Worm (Caenorhabditis elegans) whole organism, mixed stage, embryonic: ENCODE results near the gene C03H5.3.

Experiments used
- blmp-1 ChIP-seq: fragments of 150-350 bp; optimal IDR thresholded peaks from 2 replicates; lab custom pipeline; 2014; ENCODE audit warnings: missing biosample characterization, missing genetic modification characterization
- ces-1 ChIP-seq: fragments of 150-350 bp; optimal IDR thresholded peaks from 2 replicates; lab custom pipeline; 2014; ENCODE audit warnings: missing biosample characterization, missing genetic modification reagents, missing genetic modification characterization
- flh-1 ChIP-seq: fragments of 200-800 bp; sonication (Bioruptor generic); optimal IDR thresholded peaks from 2 replicates; lab custom pipeline; 2018; ENCODE audit warnings: mild to moderate bottlenecking, missing genetic modification characterization, moderate library complexity, missing compliant biosample characterization
- lin-13 ChIP-seq: fragments of 150-350 bp; optimal IDR thresholded peaks from 2 replicates; lab custom pipeline; 2014; ENCODE audit warnings: missing biosample characterization, missing genetic modification characterization
- lsy-2 ChIP-seq: fragments of 150-350 bp; optimal IDR thresholded peaks from 2 replicates; lab custom pipeline; 2014; ENCODE audit warnings: missing biosample characterization, missing genetic modification characterization
- nhr-28 ChIP-seq: fragments of 150-350 bp; optimal IDR thresholded peaks from 2 replicates; lab custom pipeline; 2014; ENCODE audit warnings: missing biosample characterization, missing genetic modification characterization
- pha-4 ChIP-seq: fragments of 150-350 bp; optimal IDR thresholded peaks from 2 replicates; lab custom pipeline; 2018; ENCODE audit warnings: missing biosample characterization, missing genetic modification reagents, missing genetic modification characterization
- sem-2 ChIP-seq: fragments of 200-800 bp; sonication (Bioruptor generic); optimal IDR thresholded peaks from 2 replicates; lab custom pipeline; 2018; ENCODE audit warnings: mild to moderate bottlenecking, missing genetic modification characterization, missing compliant biosample characterization
- snpc-4 ChIP-seq: fragments of 150-350 bp; optimal IDR thresholded peaks from 2 replicates; lab custom pipeline; 2014; ENCODE audit warnings: missing biosample characterization, missing genetic modification characterization
- tbx-8 ChIP-seq: fragments of 200-800 bp; sonication (Bioruptor generic); optimal IDR thresholded peaks from 2 replicates; lab custom pipeline; 2018; ENCODE audit warnings: mild to moderate bottlenecking, missing genetic modification characterization, moderate library complexity, missing compliant biosample characterization
- unc-39 ChIP-seq: fragments of 150-350 bp; optimal IDR thresholded peaks from 2 replicates; lab custom pipeline; 2014; ENCODE audit warnings: missing biosample characterization, missing genetic modification characterization
- ztf-11 ChIP-seq: fragments of 150-350 bp; optimal IDR thresholded peaks from 2 replicates; lab custom pipeline; 2014; ENCODE audit warnings: missing biosample characterization, missing genetic modification characterization

- TF ChIP-seq lin-13 (tag; lab: Kevin White, UChicago): no peak
- TF ChIP-seq blmp-1 (tag; lab: Kevin White, UChicago): peak; percentile 87
- TF ChIP-seq sem-2 (GFP tag; lab: Kevin White, UChicago): no peak
- TF ChIP-seq ztf-11: no peak
- no peak for TF ChIP-seq pha-4 (tag; lab: Kevin White, UChicago)
- no peak for TF ChIP-seq flh-1
- TF ChIP-seq tbx-8 (GFP tag; lab: Kevin White, UChicago): no peak
- TF ChIP-seq snpc-4 (tag; lab: Kevin White, UChicago): no peak
- TF ChIP-seq unc-39: no peak
- no peak for TF ChIP-seq lsy-2 (tag; lab: Kevin White, UChicago)
- TF ChIP-seq ces-1 (GFP tag; lab: Kevin White, UChicago): no peak
- TF ChIP-seq nhr-28 (tag; lab: Kevin White, UChicago): no peak
Measured at ce11 chrII:337233-337832, 48.6 kb upstream of the C03H5.3 start, which contains the start of gene cpn-2.
